Fruit fly (Drosophila melanogaster): ENCODE measurements around the gene CG31415.

Gene CG31415

dm6 chr3R:9710886-9711285 is 32.4 kb upstream of the CG31415 start, which contains the start of the genes trbd and dmt (continued):
- no peak for TF ChIP-seq CG2678 (tag; optimal IDR thresholded peaks at IDR 0.05)
- no peak for TF ChIP-seq amos (GFP tag; IDR thresholded peaks at IDR 0.05; ENCODE audit: partially characterized antibody)
- TF ChIP-seq p53 (GFP tag; optimal IDR thresholded peaks at IDR 0.05), result peak; percentile 78
- peak; percentile 76 for TF ChIP-seq pho (GFP tag; optimal IDR thresholded peaks at IDR 0.05)
- TF ChIP-seq HLH54F (GFP tag; optimal IDR thresholded peaks at IDR 0.05), result peak; percentile 74
- no peak for TF ChIP-seq CG15073 (GFP tag; optimal IDR thresholded peaks at IDR 0.05)
- no peak for TF ChIP-seq eve (GFP tag; optimal IDR thresholded peaks at IDR 0.05)
- TF ChIP-seq lola (GFP tag; optimal IDR thresholded peaks at IDR 0.05), result no peak
- TF ChIP-seq Fer1 (GFP tag; optimal IDR thresholded peaks at IDR 0.05), result no peak
- TF ChIP-seq psq (GFP tag; optimal IDR thresholded peaks at IDR 0.05), result no peak
- TF ChIP-seq CG2129 (GFP tag; IDR thresholded peaks at IDR 0.05; ENCODE audit: partially characterized antibody), result no peak
- peak; percentile 24 for TF ChIP-seq hkb (optimal IDR thresholded peaks at IDR 0.05)
- TF ChIP-seq hkb (GFP tag; IDR thresholded peaks at IDR 0.05), result no peak
- TF ChIP-seq CG4328 (GFP tag; optimal IDR thresholded peaks at IDR 0.05), result no peak
- TF ChIP-seq slou (GFP tag; optimal IDR thresholded peaks at IDR 0.05), result no peak
- TF ChIP-seq CG5180 (GFP tag; optimal IDR thresholded peaks at IDR 0.05), result no peak
- TF ChIP-seq zfh2 (GFP tag; optimal IDR thresholded peaks at IDR 0.05), result peak; percentile 81
- peak; percentile 30 for TF ChIP-seq CG9727 (GFP tag; optimal IDR thresholded peaks at IDR 0.05)
- TF ChIP-seq CG7928 (GFP tag; optimal IDR thresholded peaks at IDR 0.05), result peak; percentile 99
- no peak for TF ChIP-seq Six4 (GFP tag; optimal IDR thresholded peaks at IDR 0.05)
- TF ChIP-seq dysf (GFP tag; IDR thresholded peaks at IDR 0.05), result no peak
- TF ChIP-seq z (GFP tag; IDR thresholded peaks at IDR 0.05), result no peak
- TF ChIP-seq CG10147 (GFP tag; optimal IDR thresholded peaks at IDR 0.05), result no peak
- no peak for TF ChIP-seq CG9932 (GFP tag; IDR thresholded peaks at IDR 0.05)
- TF ChIP-seq en (GFP tag; optimal IDR thresholded peaks at IDR 0.05), result no peak
- TF ChIP-seq mld (GFP tag; IDR thresholded peaks at IDR 0.05; ENCODE audit: partially characterized antibody), result no peak
- peak; percentile 55 for TF ChIP-seq ERR (GFP tag; optimal IDR thresholded peaks at IDR 0.05)
- TF ChIP-seq CTCF (GFP tag; optimal IDR thresholded peaks at IDR 0.05), result no peak
- peak; percentile 56 for TF ChIP-seq CG12155 (GFP tag; optimal IDR thresholded peaks at IDR 0.05)
- TF ChIP-seq Poxn (GFP tag; IDR thresholded peaks at IDR 0.05), result no peak
- TF ChIP-seq CG1603 (tag; optimal IDR thresholded peaks at IDR 0.05), result peak; percentile 93
- no peak for TF ChIP-seq CG6254 (GFP tag; optimal IDR thresholded peaks at IDR 0.05)
- no peak for TF ChIP-seq tio (GFP tag; optimal IDR thresholded peaks at IDR 0.05)
- TF ChIP-seq kay (GFP tag; optimal IDR thresholded peaks at IDR 0.05), result no peak
- TF ChIP-seq CG13424 (tag; optimal IDR thresholded peaks at IDR 0.05), result no peak
- TF ChIP-seq Dp (GFP tag; optimal IDR thresholded peaks at IDR 0.05), result peak; percentile 84
- no peak for TF ChIP-seq Ptx1 (GFP tag; IDR thresholded peaks at IDR 0.05)
- no peak for TF ChIP-seq CG3847 (GFP tag; IDR thresholded peaks at IDR 0.05)
- TF ChIP-seq Xbp1 (GFP tag; optimal IDR thresholded peaks at IDR 0.05), result peak; percentile 77
- TF ChIP-seq CG31224 (GFP tag; IDR thresholded peaks at IDR 0.05), result no peak
- TF ChIP-seq ro (GFP tag; IDR thresholded peaks at IDR 0.05), result no peak
- peak; percentile 81 for TF ChIP-seq CG2116 (GFP tag; optimal IDR thresholded peaks at IDR 0.05)
- no peak for TF ChIP-seq gsb (GFP tag; IDR thresholded peaks at IDR 0.05)
- no peak for TF ChIP-seq CG11696 (GFP tag; IDR thresholded peaks at IDR 0.05)
- no peak for TF ChIP-seq cg (GFP tag; optimal IDR thresholded peaks at IDR 0.05)
- TF ChIP-seq ftz-f1 (GFP tag; optimal IDR thresholded peaks at IDR 0.05), result peak; percentile 97
- TF ChIP-seq Lpt (GFP tag; optimal IDR thresholded peaks at IDR 0.05), result no peak
- TF ChIP-seq Hr78 (GFP tag; optimal IDR thresholded peaks at IDR 0.05), result no peak
- TF ChIP-seq CG16813 (GFP tag; IDR thresholded peaks at IDR 0.05; ENCODE audit: partially characterized antibody), result no peak
- no peak for TF ChIP-seq CG8765 (GFP tag; IDR thresholded peaks at IDR 0.05)
- TF ChIP-seq Xrp1 (GFP tag; IDR thresholded peaks at IDR 0.05), result no peak
- TF ChIP-seq CG12744 (GFP tag; optimal IDR thresholded peaks at IDR 0.05), result no peak
- no peak for TF ChIP-seq ssp (GFP tag; IDR thresholded peaks at IDR 0.05)
